Fruit fly (Drosophila melanogaster) S2 (cell line): ENCODE measurements around the gene Cfp1.

Experiments used
- CG8478 ChIP-seq: fragments of >200 bp; optimal IDR thresholded peaks from 2 replicates; lab custom pipeline; 2018
- CTCF ChIP-seq, 2 experiments: fragments of >200 bp; optimal IDR thresholded peaks; 2 replicates each; lab custom pipeline; 2018

Gene Cfp1

DNA sequence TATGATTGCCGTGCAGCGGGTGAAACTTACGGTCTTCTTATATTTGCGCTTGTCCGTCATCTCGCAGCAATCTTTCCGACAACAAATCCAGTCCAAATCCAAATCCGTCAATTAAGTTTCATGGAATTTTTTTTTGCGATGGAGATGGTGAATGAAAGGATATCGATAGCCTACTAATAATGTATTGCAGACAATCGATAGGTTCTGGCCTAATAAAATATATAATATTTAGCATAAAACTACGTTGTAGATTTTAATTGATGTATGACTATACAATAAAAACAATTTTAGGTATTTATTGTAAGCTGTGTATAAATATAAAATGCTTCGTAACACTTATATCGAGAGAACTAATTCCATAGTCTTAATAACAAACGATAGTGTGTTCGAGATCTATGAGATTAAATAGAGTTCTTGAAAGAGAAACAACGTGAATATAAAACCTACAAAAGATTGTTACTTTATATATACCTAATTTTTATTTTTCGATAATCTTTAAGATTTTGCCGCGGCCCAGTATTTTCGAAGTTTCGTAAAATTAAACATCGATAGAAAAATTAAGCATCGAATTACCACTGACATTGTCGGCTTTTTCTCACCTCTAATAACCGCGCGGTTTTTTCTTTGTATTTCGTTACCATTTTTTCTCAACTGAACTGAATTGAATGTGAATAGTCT, at the start of gene Cfp1, which contains the start of gene Aladin:
TSS of gene Cfp1 (minus strand) at position 131 of the 678 bp plus-strand sequence.
TSS of gene Aladin (plus strand) at position 584 of the 678 bp plus-strand sequence.
- TF ChIP-seq CTCF (optimal IDR thresholded peaks at IDR 0.05; lab: Kevin White, UChicago), result no peak
- TF ChIP-seq CG8478, result no peak

DNA sequence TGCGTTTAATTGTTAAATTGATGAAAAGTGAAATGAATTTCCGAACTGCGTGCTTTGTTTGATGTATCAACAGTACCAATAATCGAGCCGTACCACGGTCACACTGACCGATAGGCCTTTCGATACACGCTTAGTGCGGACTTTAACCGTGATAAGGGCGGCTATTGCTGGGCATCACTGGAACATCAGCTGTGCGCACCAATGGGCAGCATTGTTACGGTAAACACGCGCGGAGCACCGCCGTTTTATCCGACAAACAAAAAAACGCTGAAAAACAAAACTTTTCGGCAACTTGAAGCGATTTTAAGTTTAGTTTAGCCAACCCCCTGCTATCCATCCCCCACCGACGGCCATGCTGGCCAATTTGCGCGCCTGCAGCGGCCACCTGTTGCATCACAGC, 46.4 kb upstream of the Cfp1 start, which contains the start of the genes c12.1 and c12.2:
TSS of gene c12.1 (minus strand) at position 84 of the 400 bp plus-strand sequence.
TSS of gene c12.2 (plus strand) at position 220 of the 400 bp plus-strand sequence.
- TF ChIP-seq CG8478, result no peak
- TF ChIP-seq CTCF (optimal IDR thresholded peaks at IDR 0.05; lab: Kevin White, UChicago), result peak; percentile 35 to 54

DNA sequence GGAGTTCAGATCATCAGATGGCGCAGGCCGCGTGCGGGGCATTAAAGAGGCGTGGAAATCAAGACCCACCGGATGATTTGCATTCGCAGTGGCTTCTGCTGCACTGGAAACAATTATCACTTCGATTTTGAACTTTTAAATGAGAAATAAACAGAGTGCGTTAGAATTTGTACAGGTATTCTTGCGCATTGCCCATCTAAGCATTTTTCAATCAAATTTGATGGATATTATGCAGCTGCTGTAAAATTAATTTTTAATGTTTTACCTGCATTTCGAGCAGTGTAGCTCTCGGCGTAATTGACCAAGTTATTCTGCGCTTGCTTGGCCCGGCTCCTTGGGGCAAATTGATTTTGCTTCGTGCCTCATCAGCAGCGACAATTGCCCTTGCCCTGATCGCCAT, 44.3 kb upstream of the Cfp1 start:
- no peak for TF ChIP-seq CTCF (optimal IDR thresholded peaks at IDR 0.05; lab: Kevin White, UChicago)
- TF ChIP-seq CG8478, result no peak

- no peak for TF ChIP-seq CTCF (optimal IDR thresholded peaks at IDR 0.05; lab: Kevin White, UChicago)
- TF ChIP-seq CG8478, result no peak
Observed at dm6 chrX:9309959-9310658, 37.3 kb upstream of the Cfp1 start.

DNA sequence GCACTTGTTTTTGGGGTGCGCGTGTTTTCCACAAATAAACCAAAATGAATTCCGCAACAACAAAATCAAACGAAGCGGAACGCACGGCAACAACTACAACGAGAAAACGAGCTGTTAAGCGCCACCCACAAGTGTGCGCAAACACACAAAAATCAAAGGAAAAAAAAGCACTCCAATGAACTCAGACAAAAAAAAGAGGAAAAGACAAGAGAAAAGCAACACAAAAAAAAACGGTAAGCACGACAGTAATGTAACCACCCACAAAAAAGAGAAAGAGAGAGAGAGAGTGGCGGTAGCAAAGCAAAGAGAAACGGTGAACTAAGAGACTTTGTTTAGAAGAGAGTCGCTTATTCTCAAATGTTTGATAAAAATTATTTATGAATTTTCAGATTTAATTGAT, 33.0 kb upstream of the Cfp1 start:
- TF ChIP-seq CG8478 (no peak), CTCF (optimal IDR thresholded peaks at IDR 0.05; lab: Kevin White, UChicago) (no peak)

dm6 chrX:9297661-9298433, 25.1 kb upstream of the Cfp1 start:
- TF ChIP-seq CG8478 (no peak), CTCF (optimal IDR thresholded peaks at IDR 0.05; lab: Kevin White, UChicago) (no peak)

- TF ChIP-seq CG8478 (no peak), CTCF (optimal IDR thresholded peaks at IDR 0.05; lab: Kevin White, UChicago) (no peak)
Observed at dm6 chrX:9296518-9296917, 23.8 kb upstream of the Cfp1 start.

- TF ChIP-seq CTCF (optimal IDR thresholded peaks at IDR 0.05; lab: Kevin White, UChicago) (no peak), CG8478 (no peak)
Observed at dm6 chrX:9295518-9295917, 22.8 kb upstream of the Cfp1 start.

dm6 chrX:9291270-9291669, 18.5 kb upstream of the Cfp1 start:
- no peak for TF ChIP-seq CG8478
- TF ChIP-seq CTCF (optimal IDR thresholded peaks at IDR 0.05; lab: Kevin White, UChicago), result no peak

DNA sequence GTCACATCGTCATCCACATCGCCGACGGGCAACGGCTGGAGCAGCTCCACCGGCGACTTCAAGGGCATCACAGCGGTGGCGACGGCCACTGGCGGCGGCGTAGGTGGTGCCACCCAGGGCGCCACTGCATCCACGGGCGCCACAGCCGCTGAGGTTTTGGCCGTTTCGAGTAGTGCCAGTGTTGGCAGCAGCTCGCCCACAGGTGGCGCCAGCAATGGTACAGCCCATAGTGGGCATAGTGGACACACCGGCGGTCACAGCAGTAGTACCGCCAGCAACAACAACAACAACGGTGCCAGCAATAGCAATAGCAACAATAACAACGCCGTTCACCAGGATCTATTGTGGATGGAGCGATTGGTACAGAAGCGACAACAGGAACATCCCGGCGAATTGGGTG, 13.6 kb upstream of the Cfp1 start:
- TF ChIP-seq CG8478, result no peak
- TF ChIP-seq CTCF (optimal IDR thresholded peaks at IDR 0.05; lab: Kevin White, UChicago), result peak; percentile 78 to 85

dm6 chrX:9284024-9284738, 11.4 kb upstream of the Cfp1 start, which contains the start of gene lz:
lz (plus strand) TSS chrX:9284649.
- TF ChIP-seq CTCF (optimal IDR thresholded peaks at IDR 0.05; lab: Kevin White, UChicago) (no peak), CG8478 (no peak)

DNA sequence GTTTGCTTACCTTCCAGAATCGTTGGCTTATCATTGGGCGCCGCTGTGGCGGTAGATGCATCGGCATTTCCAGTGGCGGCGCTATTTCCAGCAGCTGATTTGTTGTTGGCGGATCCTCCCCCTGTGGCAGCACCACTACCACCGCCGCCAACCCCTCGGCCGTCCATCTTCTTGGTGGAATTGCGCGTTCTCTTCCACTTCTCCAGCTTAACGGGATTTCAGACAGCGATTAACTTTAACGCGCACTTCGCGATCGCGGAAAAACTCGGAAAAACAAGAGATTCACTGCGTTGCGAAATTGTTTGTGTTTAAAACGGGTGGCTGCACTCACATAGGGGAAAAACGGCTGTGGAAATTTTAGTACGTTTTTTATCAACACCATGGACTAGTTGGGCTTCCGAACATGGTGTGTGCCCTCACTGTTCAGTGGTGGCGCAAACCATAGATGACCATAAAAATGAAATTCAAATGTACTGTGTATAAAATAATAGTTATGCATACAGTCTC, 10.1 kb upstream of the Cfp1 start, which contains the start of gene c11.1:
TSS of gene c11.1 (minus strand) at position 335 of the 507 bp plus-strand sequence.
- TF ChIP-seq CG8478 (no peak), CTCF (optimal IDR thresholded peaks at IDR 0.05; lab: Kevin White, UChicago) (peak; percentile 58 to 69)

- TF ChIP-seq CG8478, result no peak
- no peak for TF ChIP-seq CTCF (optimal IDR thresholded peaks at IDR 0.05; lab: Kevin White, UChicago)
Observed at dm6 chrX:9281998-9282644, 9.4 kb upstream of the Cfp1 start.

DNA sequence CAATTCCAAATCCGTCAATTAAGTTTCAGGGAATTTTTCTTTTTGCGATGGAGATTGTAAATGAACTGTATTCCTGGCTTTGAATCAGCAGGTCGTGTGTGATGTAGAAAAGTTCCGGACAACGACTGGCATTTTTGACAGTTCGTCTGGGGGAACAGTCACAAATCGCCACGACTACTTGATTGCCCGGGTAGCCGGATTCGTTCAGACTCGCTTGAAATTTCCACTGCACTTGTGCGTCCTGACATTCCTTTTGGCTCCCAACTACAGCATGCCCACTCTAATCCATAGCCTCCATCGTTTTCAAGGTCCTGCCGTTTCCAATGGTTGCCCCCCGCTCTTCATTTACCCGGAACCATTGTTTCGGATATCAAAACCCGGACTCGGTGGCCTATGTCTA, 2.9 kb downstream of the Cfp1 start, which contains the start of gene CG17440:
TSS of gene CG17440 (minus strand) at position 101 of the 400 bp plus-strand sequence.
- TF ChIP-seq CG8478, result no peak
- no peak for TF ChIP-seq CTCF (optimal IDR thresholded peaks at IDR 0.05; lab: Kevin White, UChicago)
